Worm (Caenorhabditis elegans) whole organism, late embryonic: ENCODE data around the gene srlf-23.

Source experiments
- ama-1 ChIP-seq: fragments of 150-350 bp; optimal IDR thresholded peaks from 2 replicates; lab custom pipeline; 2014
- ceh-19 ChIP-seq: fragments of 200-800 bp; sonication (Bioruptor generic); optimal IDR thresholded peaks from 2 replicates; lab custom pipeline; 2018; ENCODE audit warnings: mild to moderate bottlenecking, missing genetic modification characterization, missing compliant biosample characterization
- gmeb-2 ChIP-seq: sonication (generic microtip); optimal IDR thresholded peaks from 2 replicates; lab custom pipeline; 2016; ENCODE audit warnings: missing genetic modification characterization, inconsistent platforms, missing compliant biosample characterization
- lim-6 ChIP-seq: sonication (generic microtip); optimal IDR thresholded peaks from 2 replicates; lab custom pipeline; 2016; ENCODE audit warnings: missing genetic modification characterization, missing compliant biosample characterization
- npax-4 ChIP-seq: sonication (generic microtip); optimal IDR thresholded peaks from 2 replicates; lab custom pipeline; 2016; ENCODE audit warnings: missing genetic modification characterization, missing compliant biosample characterization
- rnt-1 ChIP-seq: sonication (generic microtip); optimal IDR thresholded peaks from 2 replicates; lab custom pipeline; 2016; ENCODE audit warnings: missing genetic modification characterization, missing compliant biosample characterization
- tbx-7 ChIP-seq: sonication (generic microtip); optimal IDR thresholded peaks from 2 replicates; lab custom pipeline; 2016; ENCODE audit warnings: missing genotype, missing genetic modification characterization, missing compliant biosample characterization

DNA sequence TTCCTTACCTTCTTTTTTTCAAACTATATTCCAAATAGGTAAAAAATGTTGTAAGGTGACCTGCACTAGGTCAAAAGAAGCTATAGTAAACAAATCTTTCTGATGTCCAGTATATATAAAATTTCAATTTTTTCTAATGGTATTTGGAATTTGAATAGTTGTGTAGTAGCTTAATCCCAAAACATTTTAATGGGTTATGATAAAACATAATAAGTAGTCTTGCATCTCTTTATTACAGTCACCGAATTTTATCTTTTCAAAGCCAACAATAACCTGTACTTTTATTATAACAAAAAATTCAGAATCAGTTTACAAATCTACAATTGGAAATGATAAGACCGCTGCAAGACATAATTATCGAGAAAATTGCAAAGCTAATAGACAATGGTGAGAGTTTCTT, 24.2 kb upstream of the srlf-23 start, which contains the start of gene H24K24.2:
- TF ChIP-seq tbx-7 (tag; lab: Kevin White, UChicago) (no peak), ceh-19 (GFP tag; lab: Kevin White, UChicago) (no peak), lim-6 (tag; lab: Kevin White, UChicago) (no peak), gmeb-2 (tag; lab: Kevin White, UChicago) (no peak), npax-4 (no peak), ama-1 (lab: Kevin White, UChicago) (no peak), rnt-1 (tag; lab: Kevin White, UChicago) (no peak)
